Worm (Caenorhabditis elegans) whole organism, L4 larva: ENCODE measurements around the gene acl-4.

Source experiments
- ZK337.2 ChIP-seq: fragments of 200-800 bp; sonication (Bioruptor generic); IDR thresholded peaks from 2 replicates; pipeline ENCODE4 v1.3.6; 2022; ENCODE audit warnings: missing genetic modification reagents, missing genetic modification characterization, missing compliant biosample characterization
- arid-1 ChIP-seq: fragments of 200-800 bp; sonication (Bioruptor generic); conservative IDR thresholded peaks from 2 replicates; pipeline ENCODE4 v1.3.6; 2022; ENCODE audit warnings: missing genetic modification reagents, missing genetic modification characterization, missing compliant biosample characterization
- dmd-6 ChIP-seq: fragments of 200-800 bp; sonication (Bioruptor generic); IDR thresholded peaks from 2 replicates; pipeline ENCODE4 v1.3.6; 2022; ENCODE audit warnings: missing genetic modification reagents, missing genetic modification characterization, missing compliant biosample characterization
- fos-1 ChIP-seq: fragments of 150-350 bp; optimal IDR thresholded peaks from 2 replicates; lab custom pipeline; 2014; ENCODE audit warnings: missing biosample characterization, missing genetic modification characterization
- hlh-11 ChIP-seq: fragments of 200-800 bp; sonication (Bioruptor generic); optimal IDR thresholded peaks from 2 replicates; lab custom pipeline; 2018; ENCODE audit warnings: mild to moderate bottlenecking, missing genetic modification characterization, missing compliant biosample characterization
- lin-13 ChIP-seq: fragments of 150-350 bp; optimal IDR thresholded peaks from 2 replicates; lab custom pipeline; 2014; ENCODE audit warnings: missing biosample characterization, missing genetic modification reagents, missing genetic modification characterization
- lin-29 ChIP-seq: fragments of 200-800 bp; sonication (Bioruptor generic); IDR thresholded peaks from 2 replicates; pipeline ENCODE4 v1.3.6; 2022; ENCODE audit warnings: missing genetic modification reagents, missing genetic modification characterization, missing compliant biosample characterization
- lsy-2 ChIP-seq, 2 experiments: fragments of 150-350 bp in 1 of 2; sonication (generic microtip) in 1 of 2; optimal IDR thresholded peaks; 2 replicates each; lab custom pipeline; 2014 to 2017; ENCODE audit warnings: missing biosample characterization in 2 of 2, missing genetic modification characterization in 2 of 2
- mxl-3 ChIP-seq: fragments of 200-800 bp; sonication (Bioruptor generic); optimal IDR thresholded peaks from 2 replicates; lab custom pipeline; 2018; ENCODE audit warnings: mild to moderate bottlenecking, missing genetic modification characterization, missing compliant biosample characterization
- nhr-102 ChIP-seq: sonication (generic microtip); optimal IDR thresholded peaks from 2 replicates; lab custom pipeline; 2016; ENCODE audit warnings: mild to moderate bottlenecking, missing genetic modification characterization, moderate library complexity, missing compliant biosample characterization
- nhr-11 ChIP-seq: fragments of 150-350 bp; optimal IDR thresholded peaks from 2 replicates; lab custom pipeline; 2014; ENCODE audit warnings: missing biosample characterization, missing genetic modification characterization
- snpc-1.2 ChIP-seq: fragments of 200-800 bp; sonication (Bioruptor generic); IDR thresholded peaks from 2 replicates; pipeline ENCODE4 v1.3.6; 2022; ENCODE audit warnings: missing genetic modification reagents, missing genetic modification characterization, missing compliant biosample characterization
- snpc-4 ChIP-seq: fragments of 150-350 bp; optimal IDR thresholded peaks from 2 replicates; lab custom pipeline; 2014; ENCODE audit warnings: missing biosample characterization, missing genetic modification characterization
- unc-130 ChIP-seq: sonication (generic microtip); optimal IDR thresholded peaks from 2 replicates; lab custom pipeline; 2016; ENCODE audit warnings: missing genetic modification reagents, missing genetic modification characterization, missing compliant biosample characterization

DNA sequence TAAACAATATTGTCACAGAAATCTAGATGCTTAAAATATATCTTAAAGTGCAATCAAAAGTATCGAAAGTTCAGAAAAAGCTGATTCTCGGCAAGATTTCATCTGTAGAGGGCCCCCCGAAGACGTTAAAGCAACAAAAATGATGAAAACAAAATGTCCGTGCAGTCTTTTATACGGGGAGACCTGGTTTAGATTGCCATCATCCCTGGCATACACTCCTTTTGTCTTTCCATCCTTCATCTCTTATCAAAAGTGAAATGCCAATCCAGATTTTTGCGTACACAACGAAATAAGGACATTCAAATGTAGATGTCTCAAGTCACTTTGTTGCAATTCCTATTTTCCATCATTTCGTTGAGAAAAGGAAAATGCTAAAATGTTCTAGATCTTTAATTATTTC is 43.9 kb upstream of the acl-4 start:
- TF ChIP-seq lsy-2 (tag; optimal IDR thresholded peaks at IDR 0.05; lab: Kevin White, UChicago) (no peak), dmd-6 (no peak), lin-29 (no peak), fos-1 (tag; lab: Kevin White, UChicago) (no peak), ZK337.2 (no peak), lin-13 (no peak), snpc-1.2 (GFP tag; lab: Robert Waterston, UW) (no peak), arid-1 (GFP tag; lab: Robert Waterston, UW) (no peak), mxl-3 (GFP tag; lab: Kevin White, UChicago) (no peak), nhr-11 (tag; lab: Kevin White, UChicago) (no peak), unc-130 (GFP tag; lab: Kevin White, UChicago) (no peak), nhr-102 (tag; lab: Kevin White, UChicago) (no peak), hlh-11 (tag; lab: Kevin White, UChicago) (no peak), snpc-4 (tag; lab: Kevin White, UChicago) (no peak)
